Fruit fly (Drosophila melanogaster): ENCODE results near the gene P5cr.

The P5cr gene

dm6 chr3R:18987428-18988416 is 41.0 kb upstream of the P5cr start (continued):
- no peak for TF ChIP-seq mirr (GFP tag; optimal IDR thresholded peaks at IDR 0.05)
- peak; percentile 16 for TF ChIP-seq odd (GFP tag; optimal IDR thresholded peaks at IDR 0.05)
- TF ChIP-seq Xrp1 (GFP tag; IDR thresholded peaks at IDR 0.05) = 0 out of 2 replicates have a peak, but pooled peaks have one; percentile 11
- TF ChIP-seq lola (GFP tag; optimal IDR thresholded peaks at IDR 0.05) = peak in 1 of 3 experiments; percentile 39
- TF ChIP-seq CG42726 (GFP tag; IDR thresholded peaks at IDR 0.05; ENCODE audit: partially characterized antibody) = no peak
- no peak for TF ChIP-seq chm (GFP tag; IDR thresholded peaks at IDR 0.05)
- no peak for TF ChIP-seq CG6813 (GFP tag; optimal IDR thresholded peaks at IDR 0.05)
- no peak for TF ChIP-seq CG8478 (optimal IDR thresholded peaks at IDR 0.05)
- TF ChIP-seq Ada2b (GFP tag; IDR thresholded peaks at IDR 0.05) = no peak
- TF ChIP-seq Chrac-16 (GFP tag; optimal IDR thresholded peaks at IDR 0.05) = no peak
- no peak for TF ChIP-seq CG11560 (tag; IDR thresholded peaks at IDR 0.05)
- TF ChIP-seq CG17186 (GFP tag; optimal IDR thresholded peaks at IDR 0.05) = no peak
- TF ChIP-seq stwl (tag; optimal IDR thresholded peaks at IDR 0.05) = no peak
- TF ChIP-seq CG3163 (GFP tag; optimal IDR thresholded peaks at IDR 0.05) = no peak
- TF ChIP-seq CG4328 (GFP tag; optimal IDR thresholded peaks at IDR 0.05) = no peak
- no peak for TF ChIP-seq CG10462 (GFP tag; optimal IDR thresholded peaks at IDR 0.05)
- TF ChIP-seq Fer2 (tag; optimal IDR thresholded peaks at IDR 0.05) = no peak
- no peak for TF ChIP-seq Antp (GFP tag; optimal IDR thresholded peaks at IDR 0.05)
- peak in 1 of 2 experiments; percentile 6 for TF ChIP-seq Hr51 (GFP tag; optimal IDR thresholded peaks at IDR 0.05)
- TF ChIP-seq dpn (GFP tag; optimal IDR thresholded peaks at IDR 0.05) = peak in 1 of 2 experiments; percentile 15
- peak; percentile 23 for TF ChIP-seq CG12391 (tag; optimal IDR thresholded peaks at IDR 0.05)
- TF ChIP-seq Ssrp (tag; optimal IDR thresholded peaks at IDR 0.05) = no peak
- TF ChIP-seq zfh2 (GFP tag; optimal IDR thresholded peaks at IDR 0.05) = no peak
- peak; percentile 20 for TF ChIP-seq nau (GFP tag; optimal IDR thresholded peaks at IDR 0.05)
- no peak for TF ChIP-seq CG7928 (GFP tag; optimal IDR thresholded peaks at IDR 0.05)
- no peak for TF ChIP-seq Vsx1 (GFP tag; optimal IDR thresholded peaks at IDR 0.05)
- no peak for TF ChIP-seq gce (GFP tag; IDR thresholded peaks at IDR 0.05)
- TF ChIP-seq ERR (GFP tag; optimal IDR thresholded peaks at IDR 0.05) = no peak
- TF ChIP-seq Meics (GFP tag; optimal IDR thresholded peaks at IDR 0.05) = peak; percentile 36
- no peak for TF ChIP-seq CG18599 (GFP tag; optimal IDR thresholded peaks at IDR 0.05)
- TF ChIP-seq Bgb (GFP tag; IDR thresholded peaks at IDR 0.05; ENCODE audit: partially characterized antibody) = no peak
- no peak for TF ChIP-seq tio (GFP tag; optimal IDR thresholded peaks at IDR 0.05)
- no peak for TF ChIP-seq CG7745 (tag; optimal IDR thresholded peaks at IDR 0.05)
- no peak for TF ChIP-seq CG7357 (GFP tag; IDR thresholded peaks at IDR 0.05)
- no peak for TF ChIP-seq CG4282 (GFP tag; optimal IDR thresholded peaks at IDR 0.05)
- TF ChIP-seq Opbp (GFP tag; IDR thresholded peaks at IDR 0.05; ENCODE audit: partially characterized antibody) = no peak
- no peak for TF ChIP-seq Sry-β (GFP tag; optimal IDR thresholded peaks at IDR 0.05)
- peak; percentile 5 for TF ChIP-seq CG1603 (tag; optimal IDR thresholded peaks at IDR 0.05)
- TF ChIP-seq D19A (tag; optimal IDR thresholded peaks at IDR 0.05) = peak; percentile 53
- no peak for TF ChIP-seq ab (GFP tag; optimal IDR thresholded peaks at IDR 0.05)
- TF ChIP-seq Gsc (GFP tag; IDR thresholded peaks at IDR 0.05) = no peak
- TF ChIP-seq PHDP (tag; optimal IDR thresholded peaks at IDR 0.05) = peak; percentile 2
- TF ChIP-seq CG10979 (tag; optimal IDR thresholded peaks at IDR 0.05) = peak; percentile 51
- TF ChIP-seq CG4404 (GFP tag; IDR thresholded peaks at IDR 0.05) = no peak
- TF ChIP-seq kni (GFP tag; optimal IDR thresholded peaks at IDR 0.05) = peak; percentile 75
- TF ChIP-seq salm (tag; optimal IDR thresholded peaks at IDR 0.05) = no peak
- TF ChIP-seq CG15269 (tag; optimal IDR thresholded peaks at IDR 0.05) = peak; percentile 32
- TF ChIP-seq CG11695 (GFP tag; IDR thresholded peaks at IDR 0.05) = no peak
